Worm (Caenorhabditis elegans) whole organism, early embryonic: ENCODE results near the gene fbxa-85.
"Not testable (repeated sequence)": the region's sequence is repeated elsewhere in the genome, so short reads cannot be mapped to it uniquely, and the experiment has no call there.

Experiments used
- B0310.2 ChIP-seq: sonication (generic microtip); optimal IDR thresholded peaks from 2 replicates; lab custom pipeline; 2016; ENCODE audit warnings: mild to moderate bottlenecking, missing genetic modification characterization, missing compliant biosample characterization
- F13C5.2 ChIP-seq: sonication (generic microtip); optimal IDR thresholded peaks from 2 replicates; lab custom pipeline; 2017; ENCODE audit warnings: mild to moderate bottlenecking, missing genetic modification characterization, inconsistent platforms, missing compliant biosample characterization
- aly-1 ChIP-seq: sonication (generic microtip); optimal IDR thresholded peaks from 2 replicates; lab custom pipeline; 2016; ENCODE audit warnings: missing genetic modification characterization, missing compliant biosample characterization
- ama-1 ChIP-seq: fragments of 150-350 bp; optimal IDR thresholded peaks from 2 replicates; lab custom pipeline; 2014
- ceh-13 ChIP-seq: fragments of 200-800 bp; sonication (Bioruptor generic); optimal IDR thresholded peaks from 2 replicates; lab custom pipeline; 2018; ENCODE audit warnings: mild to moderate bottlenecking, missing genetic modification characterization, missing compliant biosample characterization
- ceh-36 ChIP-seq: sonication (generic microtip); optimal IDR thresholded peaks from 2 replicates; lab custom pipeline; 2016; ENCODE audit warnings: missing genetic modification characterization, inconsistent platforms, missing compliant biosample characterization
- ets-7 ChIP-seq: sonication (generic microtip); optimal IDR thresholded peaks from 2 replicates; lab custom pipeline; 2016; ENCODE audit warnings: missing genotype, missing genetic modification characterization, missing compliant biosample characterization
- flt-1 ChIP-seq: fragments of 200-800 bp; sonication (Bioruptor generic); IDR thresholded peaks from 2 replicates; pipeline ENCODE4 v1.3.6; 2022; ENCODE audit warnings: missing genetic modification characterization, missing compliant biosample characterization
- hmbx-1 ChIP-seq: sonication (generic microtip); optimal IDR thresholded peaks from 2 replicates; lab custom pipeline; 2016; ENCODE audit warnings: mild to moderate bottlenecking, missing genetic modification characterization, missing compliant biosample characterization
- hmg-4 ChIP-seq: fragments of 200-800 bp; sonication (Bioruptor generic); optimal IDR thresholded peaks from 2 replicates; lab custom pipeline; 2018; ENCODE audit warnings: mild to moderate bottlenecking, missing genetic modification characterization, missing compliant biosample characterization
- hnd-1 ChIP-seq: sonication (generic microtip); optimal IDR thresholded peaks from 2 replicates; lab custom pipeline; 2016; ENCODE audit warnings: missing genetic modification characterization, missing compliant biosample characterization
- pes-1 ChIP-seq: fragments of 200-800 bp; sonication (Bioruptor generic); IDR thresholded peaks from 2 replicates; pipeline ENCODE4 v1.3.6; 2022; ENCODE audit warnings: missing genetic modification reagents, missing genetic modification characterization, missing compliant biosample characterization
- scrt-1 ChIP-seq: fragments of 200-800 bp; sonication (Bioruptor generic); IDR thresholded peaks from 2 replicates; pipeline ENCODE4 v1.3.6; 2022; ENCODE audit warnings: missing genetic modification characterization, missing compliant biosample characterization
- sea-1 ChIP-seq: fragments of 200-800 bp; sonication (Bioruptor generic); conservative IDR thresholded peaks from 2 replicates; pipeline ENCODE4 v1.3.6; 2022; ENCODE audit warnings: missing genetic modification characterization, missing compliant biosample characterization
- tbx-11 ChIP-seq: fragments of 200-800 bp; sonication (Bioruptor generic); IDR thresholded peaks from 2 replicates; pipeline ENCODE4 v1.3.6; 2022; ENCODE audit warnings: missing genetic modification characterization, missing compliant biosample characterization
- tbx-37 ChIP-seq: fragments of 200-800 bp; sonication (Bioruptor generic); conservative IDR thresholded peaks from 2 replicates; pipeline ENCODE4 v1.3.6; 2022; ENCODE audit warnings: missing genetic modification reagents, missing genetic modification characterization, missing compliant biosample characterization
- tra-4 ChIP-seq: sonication (generic microtip); optimal IDR thresholded peaks from 2 replicates; lab custom pipeline; 2017; ENCODE audit warnings: missing genetic modification characterization, missing compliant biosample characterization

Gene fbxa-85

ce11 chrV:17258244-17258643 is 724 bp upstream of the fbxa-85 start:
- TF ChIP-seq ceh-13 (GFP tag; lab: Kevin White, UChicago) (no peak), ama-1 (lab: Kevin White, UChicago) (no peak), sea-1 (GFP tag; lab: Robert Waterston, UW) (no peak), ceh-36 (tag; lab: Kevin White, UChicago) (no peak), ets-7 (tag; lab: Kevin White, UChicago) (no peak), F13C5.2 (tag; lab: Kevin White, UChicago) (no peak), aly-1 (tag; lab: Kevin White, UChicago) (no peak), scrt-1 (GFP tag; lab: Robert Waterston, UW) (no peak), hmg-4 (GFP tag; lab: Kevin White, UChicago) (no peak), B0310.2 (tag; lab: Kevin White, UChicago) (no peak), hmbx-1 (tag; lab: Kevin White, UChicago) (no peak), pes-1 (GFP tag; lab: Robert Waterston, UW) (no peak)

- TF ChIP-seq hmg-4 (GFP tag; lab: Kevin White, UChicago) (no peak), flt-1 (no peak)
These were observed 2.4 kb downstream of the fbxa-85 start for ce11 chrV:17261385-17261784.

ce11 chrV:17264855-17265254 is 5.9 kb downstream of the fbxa-85 start, which contains the start of gene K10G4.3:
K10G4.3 (minus strand) TSS chrV:17264955.
- not testable (repeated sequence) for TF ChIP-seq aly-1 (tag; lab: Kevin White, UChicago); scrt-1 (GFP tag; lab: Robert Waterston, UW); hmg-4 (GFP tag; lab: Kevin White, UChicago)

ce11 chrV:17272112-17272511 is 13.1 kb downstream of the fbxa-85 start:
- TF ChIP-seq ama-1 (lab: Kevin White, UChicago) (no peak), F13C5.2 (tag; lab: Kevin White, UChicago) (no peak), tbx-37 (GFP tag; lab: Robert Waterston, UW) (no peak), ceh-13 (GFP tag; lab: Kevin White, UChicago) (no peak), aly-1 (tag; lab: Kevin White, UChicago) (no peak), B0310.2 (tag; lab: Kevin White, UChicago) (no peak), ceh-36 (tag; lab: Kevin White, UChicago) (no peak)

ce11 chrV:17273249-17273648 is 14.3 kb downstream of the fbxa-85 start, which contains the start of gene K10G4.10:
K10G4.10 (plus strand) TSS chrV:17273549.
- TF ChIP-seq ama-1 (lab: Kevin White, UChicago) (no peak), flt-1 (no peak), tbx-37 (GFP tag; lab: Robert Waterston, UW) (no peak), ceh-36 (tag; lab: Kevin White, UChicago) (no peak)

- TF ChIP-seq hnd-1 (tag; lab: Kevin White, UChicago) (no peak), F13C5.2 (tag; lab: Kevin White, UChicago) (no peak)
These were observed 25.2 kb downstream of the fbxa-85 start for ce11 chrV:17284159-17284558.

- TF ChIP-seq hnd-1 (tag; lab: Kevin White, UChicago) (no peak), tra-4 (tag; lab: Kevin White, UChicago) (no peak), flt-1 (no peak), ceh-13 (GFP tag; lab: Kevin White, UChicago) (no peak), ets-7 (tag; lab: Kevin White, UChicago) (no peak), tbx-37 (GFP tag; lab: Robert Waterston, UW) (no peak), B0310.2 (tag; lab: Kevin White, UChicago) (no peak), hmbx-1 (tag; lab: Kevin White, UChicago) (no peak), pes-1 (GFP tag; lab: Robert Waterston, UW) (no peak), ama-1 (lab: Kevin White, UChicago) (no peak), scrt-1 (GFP tag; lab: Robert Waterston, UW) (no peak), hmg-4 (GFP tag; lab: Kevin White, UChicago) (no peak), ceh-36 (tag; lab: Kevin White, UChicago) (no peak), tbx-11 (GFP tag; lab: Robert Waterston, UW) (no peak), aly-1 (tag; lab: Kevin White, UChicago) (no peak), F13C5.2 (tag; lab: Kevin White, UChicago) (no peak)
These were observed 33.8 kb downstream of the fbxa-85 start for ce11 chrV:17292740-17293139.

- TF ChIP-seq sea-1 (GFP tag; lab: Robert Waterston, UW) (no peak), flt-1 (no peak), tbx-37 (GFP tag; lab: Robert Waterston, UW) (no peak), ceh-13 (GFP tag; lab: Kevin White, UChicago) (no peak), aly-1 (tag; lab: Kevin White, UChicago) (no peak), tra-4 (tag; lab: Kevin White, UChicago) (no peak), ceh-36 (tag; lab: Kevin White, UChicago) (no peak), hmbx-1 (tag; lab: Kevin White, UChicago) (no peak), scrt-1 (GFP tag; lab: Robert Waterston, UW) (no peak), hmg-4 (GFP tag; lab: Kevin White, UChicago) (no peak), ama-1 (lab: Kevin White, UChicago) (no peak), B0310.2 (tag; lab: Kevin White, UChicago) (no peak), F13C5.2 (tag; lab: Kevin White, UChicago) (no peak)
These were observed 37.5 kb downstream of the fbxa-85 start for ce11 chrV:17296443-17296842.
